Worm (Caenorhabditis elegans) whole organism, L2 larva: ENCODE results near the gene F46C5.9.

Source experiments
- mdl-1 ChIP-seq, 2 experiments: fragments of 150-350 bp in 1 of 2; sonication (generic microtip) in 1 of 2; optimal IDR thresholded peaks; 2 replicates each; lab custom pipeline; 2017; ENCODE audit warnings: missing biosample characterization in 2 of 2, missing genetic modification characterization in 2 of 2
- zag-1 ChIP-seq: fragments of 150-350 bp; optimal IDR thresholded peaks from 2 replicates; lab custom pipeline; 2014; ENCODE audit warnings: missing biosample characterization, missing genetic modification characterization

- no peak for TF ChIP-seq mdl-1 (tag; optimal IDR thresholded peaks at IDR 0.05; lab: Kevin White, UChicago)
- no peak for TF ChIP-seq zag-1 (tag; lab: Kevin White, UChicago)
Measured at ce11 chrII:8800830-8801229, 9.7 kb downstream of the F46C5.9 start, which contains the start of gene appg-2.
